Worm (Caenorhabditis elegans) whole organism, young adult: Measurements from ENCODE around the gene trp-1.

Source experiments
- F37B4.10 ChIP-seq: fragments of 200-800 bp; sonication (Bioruptor generic); IDR thresholded peaks from 2 replicates; pipeline ENCODE4 v1.3.6; 2022; ENCODE audit warnings: missing genetic modification characterization, missing compliant biosample characterization
- F49E8.2 ChIP-seq: sonication (generic microtip); optimal IDR thresholded peaks from 3 replicates; lab custom pipeline; 2017; ENCODE audit warnings: missing genetic modification characterization, mild to moderate bottlenecking, missing compliant biosample characterization, antibody characterized with exemption, moderate library complexity; ENCODE audit not compliant: insufficient read depth
- K11D2.4 ChIP-seq: fragments of 200-800 bp; sonication (Bioruptor generic); IDR thresholded peaks from 2 replicates; pipeline ENCODE4 v1.3.6; 2022; ENCODE audit warnings: missing genetic modification reagents, missing genetic modification characterization, missing compliant biosample characterization
- Y53G8AR.9 ChIP-seq: fragments of 200-800 bp; sonication (Bioruptor generic); conservative IDR thresholded peaks from 2 replicates; pipeline ENCODE4 v1.3.6; 2022; ENCODE audit warnings: missing genetic modification reagents, missing genetic modification characterization, missing compliant biosample characterization
- Y79H2A.3 ChIP-seq: fragments of 200-800 bp; sonication (Bioruptor generic); conservative IDR thresholded peaks from 2 replicates; pipeline ENCODE4 v1.3.6; 2022; ENCODE audit warnings: missing genetic modification reagents, missing genetic modification characterization, missing compliant biosample characterization
- ceh-79 ChIP-seq: sonication (generic microtip); optimal IDR thresholded peaks from 2 replicates; lab custom pipeline; 2017; ENCODE audit warnings: mild to moderate bottlenecking, missing genetic modification characterization, missing compliant biosample characterization
- efl-1 ChIP-seq: fragments of 150-350 bp; optimal IDR thresholded peaks from 2 replicates; lab custom pipeline; 2014; ENCODE audit warnings: missing biosample characterization, missing genetic modification reagents, missing genetic modification characterization
- hlh-12 ChIP-seq: sonication (generic microtip); optimal IDR thresholded peaks from 2 replicates; lab custom pipeline; 2016; ENCODE audit warnings: missing genetic modification characterization, missing compliant biosample characterization
- lin-54 ChIP-seq: fragments of 200-800 bp; sonication (Bioruptor generic); optimal IDR thresholded peaks from 2 replicates; lab custom pipeline; 2018; ENCODE audit warnings: mild to moderate bottlenecking, missing genetic modification characterization, missing compliant biosample characterization
- pha-4 ChIP-seq: fragments of 150-350 bp; sonication (generic microtip); optimal IDR thresholded peaks from 2 replicates; lab custom pipeline; 2014; ENCODE audit warnings: missing biosample characterization, missing genetic modification reagents, missing genetic modification characterization
- rec-8 ChIP-seq, 2 experiments: sonication (generic microtip); optimal IDR thresholded peaks; 2 replicates each; lab custom pipeline; 2016; ENCODE audit warnings: mild to moderate bottlenecking in 2 of 2, missing genetic modification characterization in 2 of 2, missing genetic modification reagents in 2 of 2, missing genotype in 2 of 2, missing biosample characterization in 1 of 2, missing compliant biosample characterization in 1 of 2, moderate library complexity in 1 of 2

ce11 chrIII:8506348-8506747, 28.6 kb upstream of the trp-1 start:
- TF ChIP-seq F49E8.2 (tag; lab: Kevin White, UChicago) (no peak), lin-54 (no peak), rec-8 (tag; optimal IDR thresholded peaks at IDR 0.05; lab: Kevin White, UChicago) (no peak), efl-1 (no peak), pha-4 (tag; lab: Kevin White, UChicago) (no peak), F37B4.10 (GFP tag; lab: Robert Waterston, UW) (no peak), Y79H2A.3 (GFP tag; lab: Robert Waterston, UW) (no peak), hlh-12 (tag; lab: Kevin White, UChicago) (no peak), ceh-79 (tag; lab: Kevin White, UChicago) (no peak), Y53G8AR.9 (GFP tag; lab: Robert Waterston, UW) (no peak), K11D2.4 (GFP tag; lab: Robert Waterston, UW) (no peak)
